Fruit fly (Drosophila melanogaster) whole organism, wandering third instar larva: ENCODE results near the gene Rpn1.

ENCODE experiments used
- Abd-B ChIP-seq: fragments of >200 bp; optimal IDR thresholded peaks from 2 replicates; lab custom pipeline; 2017; ENCODE audit warnings: missing biosample characterization, missing genetic modification characterization
- Hr78 ChIP-seq: fragments of >200 bp; optimal IDR thresholded peaks from 2 replicates; lab custom pipeline; 2017; ENCODE audit warnings: missing biosample characterization, missing genetic modification characterization
- Hr83 ChIP-seq: fragments of 200-300 bp; sonication (Bioruptor generic); optimal IDR thresholded peaks from 2 replicates; lab custom pipeline; 2016; ENCODE audit warnings: missing biosample characterization, mild to moderate bottlenecking, missing genetic modification characterization, moderate library complexity; ENCODE audit not compliant: poor library complexity, severe bottlenecking
- br ChIP-seq: fragments of 200-800 bp; sonication (Bioruptor generic); optimal IDR thresholded peaks from 2 replicates; lab custom pipeline; 2016; ENCODE audit warnings: missing biosample characterization, missing genetic modification characterization
- ey ChIP-seq: fragments of 200-800 bp; sonication (Bioruptor generic); optimal IDR thresholded peaks from 2 replicates; lab custom pipeline; 2016; ENCODE audit warnings: missing biosample characterization, missing genetic modification characterization
- h ChIP-seq: fragments of 200-800 bp; sonication (Bioruptor generic); optimal IDR thresholded peaks from 3 replicates; lab custom pipeline; 2016; ENCODE audit warnings: missing biosample characterization, mild to moderate bottlenecking, missing genetic modification characterization
- lola ChIP-seq: fragments of >200 bp; optimal IDR thresholded peaks from 2 replicates; lab custom pipeline; 2017; ENCODE audit warnings: missing biosample characterization, missing genetic modification characterization
- pan ChIP-seq: fragments of >200 bp; optimal IDR thresholded peaks from 2 replicates; lab custom pipeline; 2017
- psq ChIP-seq: fragments of 200-800 bp; sonication (Bioruptor generic); optimal IDR thresholded peaks from 3 replicates; lab custom pipeline; 2017; ENCODE audit warnings: missing biosample characterization, mild to moderate bottlenecking, missing genetic modification characterization, moderate library complexity
- sage ChIP-seq: fragments of 200-800 bp; sonication (Bioruptor generic); optimal IDR thresholded peaks from 2 replicates; lab custom pipeline; 2016; ENCODE audit warnings: missing biosample characterization, mild to moderate bottlenecking, missing genetic modification characterization

DNA sequence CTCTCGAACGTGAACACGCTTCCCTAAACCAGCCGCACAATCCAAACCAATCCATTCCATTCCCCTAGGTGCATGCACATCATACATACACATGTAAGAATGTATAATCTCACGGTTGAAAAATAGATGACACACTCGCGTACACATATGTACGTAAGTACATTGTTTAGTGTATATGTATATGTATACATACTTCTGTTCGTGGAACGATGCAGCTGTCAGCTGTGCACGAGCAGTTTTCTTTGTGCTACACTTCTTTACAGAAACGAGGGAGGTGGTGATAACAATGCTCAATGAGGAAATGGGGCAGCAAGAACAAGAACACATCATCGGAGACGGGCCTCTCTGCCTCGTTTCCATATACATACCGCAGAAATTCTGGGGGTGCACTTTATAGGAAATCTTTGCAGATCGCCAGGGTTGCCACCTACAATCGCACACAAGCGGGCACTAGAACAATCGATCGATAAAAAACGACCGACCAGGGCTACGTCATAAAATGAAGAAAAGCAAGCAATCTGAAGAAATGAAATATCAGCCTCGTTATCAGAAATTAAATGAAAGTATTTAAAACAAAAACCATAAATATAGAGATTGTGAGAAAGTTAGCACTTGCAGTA is 15.4 kb upstream of the Rpn1 start:
- no peak for TF ChIP-seq sage (GFP tag; lab: Kevin White, UChicago)
- TF ChIP-seq psq (GFP tag; lab: Kevin White, UChicago), result no peak
- no peak for TF ChIP-seq ey
- no peak for TF ChIP-seq Abd-B (GFP tag; lab: Kevin White, UChicago)
- TF ChIP-seq h (GFP tag; lab: Kevin White, UChicago), result peak; percentile 28
- TF ChIP-seq pan (lab: Kevin White, UChicago), result no peak
- no peak for TF ChIP-seq br (GFP tag; lab: Kevin White, UChicago)
- TF ChIP-seq lola, result no peak
- no peak for TF ChIP-seq Hr78 (GFP tag; lab: Kevin White, UChicago)
- no peak for TF ChIP-seq Hr83 (GFP tag; lab: Kevin White, UChicago)
